Worm (Caenorhabditis elegans) whole organism, mixed stage, embryonic: ENCODE results near the gene Y102E9.3.

ENCODE experiments used
- bed-3 ChIP-seq: fragments of 200-800 bp; sonication (Bioruptor generic); optimal IDR thresholded peaks from 3 replicates; lab custom pipeline; 2018; ENCODE audit warnings: mild to moderate bottlenecking, missing genetic modification characterization, moderate library complexity, missing compliant biosample characterization
- blmp-1 ChIP-seq: fragments of 150-350 bp; optimal IDR thresholded peaks from 2 replicates; lab custom pipeline; 2014; ENCODE audit warnings: missing biosample characterization, missing genetic modification characterization
- ces-1 ChIP-seq: fragments of 150-350 bp; optimal IDR thresholded peaks from 2 replicates; lab custom pipeline; 2014; ENCODE audit warnings: missing biosample characterization, missing genetic modification reagents, missing genetic modification characterization
- elt-3 ChIP-seq: fragments of 150-350 bp; optimal IDR thresholded peaks from 2 replicates; lab custom pipeline; 2014; ENCODE audit warnings: missing biosample characterization, missing genetic modification characterization
- hlh-1 ChIP-seq: fragments of 150-350 bp; optimal IDR thresholded peaks from 2 replicates; lab custom pipeline; 2014; ENCODE audit warnings: missing biosample characterization, missing genetic modification reagents, missing genetic modification characterization
- lin-32 ChIP-seq: fragments of 200-800 bp; sonication (Bioruptor generic); optimal IDR thresholded peaks from 2 replicates; lab custom pipeline; 2018; ENCODE audit warnings: mild to moderate bottlenecking, missing genetic modification characterization, missing compliant biosample characterization
- lsy-2 ChIP-seq: fragments of 150-350 bp; optimal IDR thresholded peaks from 2 replicates; lab custom pipeline; 2014; ENCODE audit warnings: missing biosample characterization, missing genetic modification characterization
- nhr-12 ChIP-seq: fragments of 150-350 bp; optimal IDR thresholded peaks from 2 replicates; lab custom pipeline; 2014; ENCODE audit warnings: missing biosample characterization, missing genetic modification characterization
- nhr-237 ChIP-seq: fragments of 150-350 bp; optimal IDR thresholded peaks from 2 replicates; lab custom pipeline; 2014; ENCODE audit warnings: missing biosample characterization, missing genetic modification characterization
- pha-4 ChIP-seq: fragments of 150-350 bp; optimal IDR thresholded peaks from 2 replicates; lab custom pipeline; 2018; ENCODE audit warnings: missing biosample characterization, missing genetic modification reagents, missing genetic modification characterization
- snpc-4 ChIP-seq: fragments of 150-350 bp; optimal IDR thresholded peaks from 2 replicates; lab custom pipeline; 2014; ENCODE audit warnings: missing biosample characterization, missing genetic modification characterization

DNA sequence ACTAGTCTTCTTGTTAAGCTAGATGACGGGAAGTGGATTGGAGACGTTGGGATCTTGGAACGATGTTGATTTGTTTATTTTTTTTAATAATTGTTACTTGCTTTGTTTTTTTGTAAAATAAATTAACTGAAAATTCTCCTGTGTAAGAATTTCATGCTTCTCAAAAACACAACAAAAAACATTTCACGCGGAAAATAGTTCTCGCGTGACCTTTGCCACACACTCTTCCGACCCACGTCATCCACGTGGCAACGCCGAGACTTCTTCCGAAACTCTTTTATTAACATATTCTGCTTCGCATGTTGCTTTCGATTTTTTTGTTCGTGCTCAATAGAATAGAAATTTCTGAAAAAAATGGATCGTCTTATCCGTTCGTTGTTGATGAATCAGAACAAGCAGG is 22.7 kb downstream of the Y102E9.3 start, which contains the start of gene F37A4.5:
- TF ChIP-seq elt-3 (tag; lab: Kevin White, UChicago) (no peak), ces-1 (no peak), lsy-2 (tag; lab: Kevin White, UChicago) (no peak), bed-3 (GFP tag; lab: Kevin White, UChicago) (no peak), lin-32 (GFP tag; lab: Kevin White, UChicago) (no peak), snpc-4 (tag; lab: Kevin White, UChicago) (no peak), nhr-237 (tag; lab: Kevin White, UChicago) (no peak), pha-4 (no peak), hlh-1 (tag; lab: Kevin White, UChicago) (no peak), nhr-12 (tag; lab: Kevin White, UChicago) (no peak), blmp-1 (tag; lab: Kevin White, UChicago) (no peak)
